Worm (Caenorhabditis elegans) whole organism, late embryonic: ENCODE measurements around the gene F38B6.7.

Source experiments
- C08G9.2 ChIP-seq: sonication (generic microtip); optimal IDR thresholded peaks from 2 replicates; lab custom pipeline; 2016; ENCODE audit warnings: mild to moderate bottlenecking, missing genetic modification characterization, moderate library complexity, missing compliant biosample characterization
- C38D4.7 ChIP-seq: fragments of 200-800 bp; sonication (Bioruptor generic); optimal IDR thresholded peaks from 2 replicates; lab custom pipeline; 2018; ENCODE audit warnings: mild to moderate bottlenecking, missing genetic modification characterization, moderate library complexity, missing compliant biosample characterization
- K02D7.2 ChIP-seq: sonication (generic microtip); optimal IDR thresholded peaks from 2 replicates; lab custom pipeline; 2017; ENCODE audit warnings: mild to moderate bottlenecking, missing genetic modification characterization, missing compliant biosample characterization
- T23F11.4 ChIP-seq: fragments of 200-800 bp; sonication (Bioruptor generic); optimal IDR thresholded peaks from 2 replicates; lab custom pipeline; 2018; ENCODE audit warnings: mild to moderate bottlenecking, missing genetic modification characterization, missing compliant biosample characterization
- Y22D7AL.16 ChIP-seq: sonication (generic microtip); optimal IDR thresholded peaks from 2 replicates; lab custom pipeline; 2016; ENCODE audit warnings: missing genetic modification characterization, missing compliant biosample characterization
- ama-1 ChIP-seq: fragments of 150-350 bp; optimal IDR thresholded peaks from 2 replicates; lab custom pipeline; 2014
- ceh-18 ChIP-seq: sonication (generic microtip); optimal IDR thresholded peaks from 2 replicates; lab custom pipeline; 2016; ENCODE audit warnings: missing genetic modification characterization, missing compliant biosample characterization
- ceh-19 ChIP-seq: fragments of 200-800 bp; sonication (Bioruptor generic); optimal IDR thresholded peaks from 2 replicates; lab custom pipeline; 2018; ENCODE audit warnings: mild to moderate bottlenecking, missing genetic modification characterization, missing compliant biosample characterization
- ceh-2 ChIP-seq: sonication (generic microtip); optimal IDR thresholded peaks from 2 replicates; lab custom pipeline; 2016; ENCODE audit warnings: missing genotype, missing genetic modification characterization, missing compliant biosample characterization
- ceh-24 ChIP-seq: sonication (generic microtip); optimal IDR thresholded peaks from 2 replicates; lab custom pipeline; 2016; ENCODE audit warnings: mild to moderate bottlenecking, missing genetic modification characterization, missing compliant biosample characterization
- ceh-31 ChIP-seq: sonication (generic microtip); optimal IDR thresholded peaks from 2 replicates; lab custom pipeline; 2016; ENCODE audit warnings: missing genetic modification characterization, missing compliant biosample characterization
- ceh-34 ChIP-seq: sonication (generic microtip); optimal IDR thresholded peaks from 2 replicates; lab custom pipeline; 2016; ENCODE audit warnings: mild to moderate bottlenecking, missing genetic modification characterization, missing compliant biosample characterization
- ceh-45 ChIP-seq: fragments of 200-800 bp; sonication (Bioruptor generic); IDR thresholded peaks from 2 replicates; pipeline ENCODE4 v1.3.6; 2022; ENCODE audit warnings: missing genetic modification reagents, missing genetic modification characterization, missing compliant biosample characterization
- ceh-48 ChIP-seq: sonication (generic microtip); optimal IDR thresholded peaks from 2 replicates; lab custom pipeline; 2016; ENCODE audit warnings: missing genetic modification characterization, inconsistent platforms, missing compliant biosample characterization
- ceh-9 ChIP-seq: sonication (generic microtip); optimal IDR thresholded peaks from 2 replicates; lab custom pipeline; 2016; ENCODE audit warnings: mild to moderate bottlenecking, missing genetic modification characterization, inconsistent platforms, missing compliant biosample characterization
- dve-1 ChIP-seq: sonication (generic microtip); optimal IDR thresholded peaks from 2 replicates; lab custom pipeline; 2017; ENCODE audit warnings: antibody characterized with exemption, mild to moderate bottlenecking, missing genetic modification characterization, missing compliant biosample characterization
- elt-2 ChIP-seq: sonication (generic microtip); optimal IDR thresholded peaks from 2 replicates; lab custom pipeline; 2016; ENCODE audit warnings: missing genetic modification reagents, missing genetic modification characterization, missing compliant biosample characterization
- fax-1 ChIP-seq: sonication (generic microtip); optimal IDR thresholded peaks from 2 replicates; lab custom pipeline; 2016; ENCODE audit warnings: missing genotype, missing genetic modification characterization, missing compliant biosample characterization
- fkh-6 ChIP-seq: sonication (generic microtip); optimal IDR thresholded peaks from 2 replicates; lab custom pipeline; 2016; ENCODE audit warnings: missing genetic modification characterization, missing compliant biosample characterization
- hlh-15 ChIP-seq: sonication (generic microtip); optimal IDR thresholded peaks from 2 replicates; lab custom pipeline; 2016; ENCODE audit warnings: missing genetic modification characterization, missing compliant biosample characterization
- hlh-30 ChIP-seq: sonication (generic microtip); optimal IDR thresholded peaks from 2 replicates; lab custom pipeline; 2017; ENCODE audit warnings: antibody characterized with exemption, missing genetic modification characterization, missing compliant biosample characterization; ENCODE audit not compliant: insufficient read depth
- hlh-8 ChIP-seq: sonication (generic microtip); optimal IDR thresholded peaks from 2 replicates; lab custom pipeline; 2016; ENCODE audit warnings: missing genotype, missing genetic modification characterization, missing compliant biosample characterization
- lim-6 ChIP-seq: sonication (generic microtip); optimal IDR thresholded peaks from 2 replicates; lab custom pipeline; 2016; ENCODE audit warnings: missing genetic modification characterization, missing compliant biosample characterization
- lin-11 ChIP-seq: fragments of 200-800 bp; sonication (Bioruptor generic); optimal IDR thresholded peaks from 2 replicates; lab custom pipeline; 2018; ENCODE audit warnings: mild to moderate bottlenecking, missing genetic modification characterization, missing compliant biosample characterization
- mec-3 ChIP-seq: sonication (generic microtip); optimal IDR thresholded peaks from 2 replicates; lab custom pipeline; 2016; ENCODE audit warnings: borderline replicate concordance, missing genetic modification characterization, missing compliant biosample characterization
- nfya-1 ChIP-seq: sonication (generic microtip); optimal IDR thresholded peaks from 2 replicates; lab custom pipeline; 2017; ENCODE audit warnings: missing genetic modification characterization, mild to moderate bottlenecking, missing compliant biosample characterization, antibody characterized with exemption, moderate library complexity
- npax-4 ChIP-seq: sonication (generic microtip); optimal IDR thresholded peaks from 2 replicates; lab custom pipeline; 2016; ENCODE audit warnings: missing genetic modification characterization, missing compliant biosample characterization
- odd-2 ChIP-seq: sonication (generic microtip); optimal IDR thresholded peaks from 2 replicates; lab custom pipeline; 2017; ENCODE audit warnings: antibody characterized with exemption, mild to moderate bottlenecking, missing genetic modification characterization, missing compliant biosample characterization
- pag-3 ChIP-seq: sonication (generic microtip); optimal IDR thresholded peaks from 2 replicates; lab custom pipeline; 2016; ENCODE audit warnings: missing compliant biosample characterization, missing genetic modification characterization, borderline replicate concordance
- pha-4 ChIP-seq: fragments of 150-350 bp; optimal IDR thresholded peaks from 2 replicates; lab custom pipeline; 2018; ENCODE audit warnings: missing biosample characterization, missing genetic modification reagents, missing genetic modification characterization
- pqm-1 ChIP-seq: sonication (generic microtip); optimal IDR thresholded peaks from 2 replicates; lab custom pipeline; 2016; ENCODE audit warnings: missing genetic modification characterization, missing compliant biosample characterization
- rnt-1 ChIP-seq: sonication (generic microtip); optimal IDR thresholded peaks from 2 replicates; lab custom pipeline; 2016; ENCODE audit warnings: missing genetic modification characterization, missing compliant biosample characterization
- sdc-2 ChIP-seq: sonication (generic microtip); optimal IDR thresholded peaks from 2 replicates; lab custom pipeline; 2016; ENCODE audit warnings: missing genotype, missing genetic modification characterization, missing compliant biosample characterization
- sox-4 ChIP-seq: sonication (generic microtip); optimal IDR thresholded peaks from 2 replicates; lab custom pipeline; 2017; ENCODE audit warnings: mild to moderate bottlenecking, missing genetic modification characterization, inconsistent platforms, missing compliant biosample characterization
- syd-9 ChIP-seq: sonication (generic microtip); optimal IDR thresholded peaks from 2 replicates; lab custom pipeline; 2016; ENCODE audit warnings: mild to moderate bottlenecking, missing genetic modification characterization, moderate library complexity, missing compliant biosample characterization
- tbx-2 ChIP-seq: sonication (generic microtip); optimal IDR thresholded peaks from 2 replicates; lab custom pipeline; 2016; ENCODE audit warnings: missing genetic modification characterization, missing compliant biosample characterization
- tbx-7 ChIP-seq: sonication (generic microtip); optimal IDR thresholded peaks from 2 replicates; lab custom pipeline; 2016; ENCODE audit warnings: missing genotype, missing genetic modification characterization, missing compliant biosample characterization
- unc-42 ChIP-seq: sonication (generic microtip); optimal IDR thresholded peaks from 2 replicates; lab custom pipeline; 2016; ENCODE audit warnings: missing genotype, missing genetic modification characterization, missing compliant biosample characterization
- unc-55 ChIP-seq: sonication (generic microtip); optimal IDR thresholded peaks from 2 replicates; lab custom pipeline; 2017; ENCODE audit warnings: missing biosample characterization, missing genetic modification reagents, missing genetic modification characterization
- unc-86 ChIP-seq: sonication (generic microtip); optimal IDR thresholded peaks from 2 replicates; lab custom pipeline; 2016; ENCODE audit warnings: missing genetic modification characterization, missing compliant biosample characterization
- zip-5 ChIP-seq: sonication (generic microtip); optimal IDR thresholded peaks from 2 replicates; lab custom pipeline; 2016; ENCODE audit warnings: missing genetic modification characterization, missing compliant biosample characterization

The F38B6.7 gene

ce11 chrX:6698267-6698666 is at the start of gene F38B6.7, which contains the start of gene F38B6.2:
Gene F38B6.7, minus strand, starts transcription at chrX:6698367.
Gene F38B6.2, plus strand, starts transcription at chrX:6698533.
- TF ChIP-seq hlh-8 (no peak), fkh-6 (tag; lab: Kevin White, UChicago) (no peak), dve-1 (tag; lab: Kevin White, UChicago) (no peak), hlh-30 (no peak), pha-4 (tag; lab: Kevin White, UChicago) (no peak), unc-55 (GFP tag; lab: Kevin White, UChicago) (no peak), tbx-7 (tag; lab: Kevin White, UChicago) (no peak), mec-3 (tag; lab: Kevin White, UChicago) (no peak), lin-11 (tag; lab: Kevin White, UChicago) (no peak), Y22D7AL.16 (tag; lab: Kevin White, UChicago) (no peak), hlh-15 (no peak)

ce11 chrX:6747906-6748356 is 49.8 kb upstream of the F38B6.7 start:
- TF ChIP-seq K02D7.2 (no peak), pqm-1 (peak; percentile 22), ceh-45 (GFP tag; lab: Robert Waterston, UW) (no peak)
- TF ChIP-seq, all 69 proteins: peak for 1

- peak; percentile 53 for TF ChIP-seq ceh-34 (tag; lab: Kevin White, UChicago)
- no peak for TF ChIP-seq ceh-24
These were observed 48.7 kb upstream of the F38B6.7 start for ce11 chrX:6746849-6747248.

ce11 chrX:6745515-6745914 is 47.3 kb upstream of the F38B6.7 start:
- TF ChIP-seq rnt-1 (tag; lab: Kevin White, UChicago) (no peak), zip-5 (tag; lab: Kevin White, UChicago) (no peak), npax-4 (no peak), pqm-1 (no peak), lim-6 (no peak), ceh-2 (no peak), fax-1 (no peak), nfya-1 (tag; lab: Kevin White, UChicago) (no peak), mec-3 (tag; lab: Kevin White, UChicago) (no peak), C38D4.7 (no peak)
- TF ChIP-seq, all 69 proteins: peak for 0

ce11 chrX:6744978-6745377 is 46.8 kb upstream of the F38B6.7 start:
- TF ChIP-seq ceh-19 (GFP tag; lab: Kevin White, UChicago), result peak; percentile 5
- TF ChIP-seq lin-11 (tag; lab: Kevin White, UChicago), result no peak
- TF ChIP-seq unc-42 (tag; lab: Kevin White, UChicago), result peak; percentile 63

- TF ChIP-seq syd-9 (tag; lab: Kevin White, UChicago) (no peak), elt-2 (tag; lab: Kevin White, UChicago) (peak; percentile 83), rnt-1 (tag; lab: Kevin White, UChicago) (no peak)
These were observed 46.4 kb upstream of the F38B6.7 start for ce11 chrX:6744537-6744936.

ce11 chrX:6743853-6744346 is 45.7 kb upstream of the F38B6.7 start:
- TF ChIP-seq pag-3 (tag; lab: Kevin White, UChicago) (no peak), odd-2 (no peak), lim-6 (no peak), ceh-31 (tag; lab: Kevin White, UChicago) (no peak), sox-4 (tag; lab: Kevin White, UChicago) (no peak), C08G9.2 (tag; lab: Kevin White, UChicago) (no peak), unc-86 (tag; lab: Kevin White, UChicago) (no peak), elt-2 (tag; lab: Kevin White, UChicago) (peak; percentile 93), ceh-9 (tag; lab: Kevin White, UChicago) (no peak), zip-5 (tag; lab: Kevin White, UChicago) (no peak), T23F11.4 (GFP tag; lab: Kevin White, UChicago) (no peak), ceh-48 (tag; lab: Kevin White, UChicago) (no peak), hlh-30 (peak; percentile 89), Y22D7AL.16 (tag; lab: Kevin White, UChicago) (no peak), sdc-2 (tag; lab: Kevin White, UChicago) (no peak), tbx-2 (tag; lab: Kevin White, UChicago) (peak; percentile 32), rnt-1 (tag; lab: Kevin White, UChicago) (peak; percentile 94), pqm-1 (peak; percentile 46), ceh-18 (tag; lab: Kevin White, UChicago) (peak; percentile 74), syd-9 (tag; lab: Kevin White, UChicago) (no peak), ama-1 (peak; percentile 38)
